Fruit fly (Drosophila melanogaster) whole organism, embryonic: ENCODE data around the gene Tis11.
A peak's percentile ranks its signal among the peaks of the same experiment; 100 is the strongest.

ENCODE experiments used
- CG10209 ChIP-seq: fragments of 200-800 bp; sonication (Bioruptor generic); optimal IDR thresholded peaks from 3 replicates; lab custom pipeline; 2017; ENCODE audit warnings: missing biosample characterization, mild to moderate bottlenecking, missing genetic modification characterization, missing genetic modification reagents
- CG10321 ChIP-seq: fragments of 200-800 bp; sonication (Bioruptor generic); IDR thresholded peaks from 2 replicates; pipeline ENCODE4 v1.3.6; 2022; ENCODE audit warnings: missing biosample characterization, missing genetic modification characterization
- CG10431 ChIP-seq: fragments of 200-800 bp; sonication (Bioruptor generic); optimal IDR thresholded peaks from 3 replicates; lab custom pipeline; 2018; ENCODE audit warnings: missing biosample characterization, mild to moderate bottlenecking, missing genetic modification characterization
- CG10543 ChIP-seq: fragments of 200-800 bp; sonication (Bioruptor generic); optimal IDR thresholded peaks from 3 replicates; lab custom pipeline; 2017; ENCODE audit warnings: missing biosample characterization, mild to moderate bottlenecking, missing genetic modification characterization, moderate library complexity
- CG11093 ChIP-seq: fragments of 200-800 bp; sonication (Bioruptor generic); IDR thresholded peaks from 3 replicates; pipeline ENCODE4 v1.3.6; 2022; ENCODE audit warnings: missing biosample characterization, missing genetic modification characterization
- CG12155 ChIP-seq: fragments of 200-800 bp; sonication (Bioruptor generic); optimal IDR thresholded peaks from 3 replicates; lab custom pipeline; 2016; ENCODE audit warnings: missing biosample characterization, missing genetic modification characterization
- CG12219 ChIP-seq: fragments of 200-800 bp; sonication (Bioruptor generic); optimal IDR thresholded peaks from 3 replicates; lab custom pipeline; 2018; ENCODE audit warnings: missing biosample characterization, mild to moderate bottlenecking, missing genetic modification characterization
- CG1647 ChIP-seq: fragments of 200-800 bp; sonication (Bioruptor generic); optimal IDR thresholded peaks from 3 replicates; lab custom pipeline; 2016; ENCODE audit warnings: missing biosample characterization, missing genetic modification characterization
- CG17612 ChIP-seq: fragments of 200-800 bp; sonication (Bioruptor generic); IDR thresholded peaks from 2 replicates; pipeline ENCODE4 v1.3.6; 2022; ENCODE audit warnings: missing biosample characterization, missing genetic modification characterization
- CG18262 ChIP-seq: fragments of 200-800 bp; optimal IDR thresholded peaks from 3 replicates; lab custom pipeline; 2019; ENCODE audit warnings: missing biosample characterization, mild to moderate bottlenecking, missing genetic modification characterization, moderate library complexity
- CG1832 ChIP-seq: fragments of 200-800 bp; sonication (Bioruptor generic); optimal IDR thresholded peaks from 2 replicates; lab custom pipeline; 2017; ENCODE audit warnings: missing biosample characterization, mild to moderate bottlenecking, missing genetic modification characterization, inconsistent platforms
- CG32767 ChIP-seq: fragments of 200-800 bp; sonication (Bioruptor generic); IDR thresholded peaks from 2 replicates; pipeline ENCODE4 v1.3.6; 2022; ENCODE audit warnings: missing biosample characterization, missing genetic modification characterization
- CG4282 ChIP-seq: fragments of 200-800 bp; sonication (Bioruptor generic); optimal IDR thresholded peaks from 2 replicates; lab custom pipeline; 2016; ENCODE audit warnings: missing biosample characterization, missing genetic modification characterization
- CG6765 ChIP-seq: fragments of 200-800 bp; sonication (Bioruptor generic); optimal IDR thresholded peaks from 3 replicates; lab custom pipeline; 2017; ENCODE audit warnings: missing biosample characterization, mild to moderate bottlenecking, missing genetic modification characterization
- CG6854 ChIP-seq: fragments of 200-800 bp; sonication (Bioruptor generic); optimal IDR thresholded peaks from 3 replicates; lab custom pipeline; 2017; ENCODE audit warnings: missing biosample characterization, mild to moderate bottlenecking, missing genetic modification characterization
- CG9727 ChIP-seq: fragments of 200-800 bp; sonication (Bioruptor generic); optimal IDR thresholded peaks from 3 replicates; lab custom pipeline; 2017; ENCODE audit warnings: missing biosample characterization, mild to moderate bottlenecking, missing genetic modification characterization
- Dfd ChIP-seq, 2 experiments: fragments of >200 bp; optimal IDR thresholded peaks; 2 replicates each; lab custom pipeline; 2017; ENCODE audit warnings: missing biosample characterization in 2 of 2, missing genetic modification characterization in 2 of 2
- Ets97D ChIP-seq: fragments of 200-800 bp; sonication (Bioruptor generic); optimal IDR thresholded peaks from 3 replicates; lab custom pipeline; 2016; ENCODE audit warnings: missing biosample characterization, missing genetic modification characterization
- HLH4C ChIP-seq: fragments of 200-800 bp; sonication (Bioruptor generic); IDR thresholded peaks from 3 replicates; pipeline ENCODE4 v1.3.6; 2022; ENCODE audit warnings: missing biosample characterization, missing genetic modification characterization; ENCODE audit not compliant: partially characterized antibody
- Med ChIP-seq: fragments of 200-800 bp; sonication (Bioruptor generic); peaks from one replicate; lab custom pipeline; 2016; ENCODE audit warnings: missing biosample characterization, missing genetic modification characterization, mild to moderate bottlenecking, inconsistent platforms, moderate library complexity
- NC2β ChIP-seq: fragments of 200-800 bp; sonication (Bioruptor generic); optimal IDR thresholded peaks from 2 replicates; lab custom pipeline; 2016; ENCODE audit warnings: missing biosample characterization, missing genetic modification characterization
- Nf-YA ChIP-seq: fragments of 200-800 bp; sonication (Bioruptor generic); IDR thresholded peaks from 2 replicates; pipeline ENCODE4 v1.3.6; 2022; ENCODE audit warnings: missing biosample characterization, missing genetic modification characterization
- Nf-YB ChIP-seq: fragments of 200-800 bp; sonication (Bioruptor generic); optimal IDR thresholded peaks from 3 replicates; lab custom pipeline; 2019; ENCODE audit warnings: missing biosample characterization, mild to moderate bottlenecking, missing genetic modification characterization, moderate library complexity
- Nf-YC ChIP-seq: fragments of 200-800 bp; optimal IDR thresholded peaks from 3 replicates; lab custom pipeline; 2019; ENCODE audit warnings: missing biosample characterization, mild to moderate bottlenecking, missing genetic modification characterization, moderate library complexity
- Vsx1 ChIP-seq: fragments of 200-800 bp; sonication (Bioruptor generic); optimal IDR thresholded peaks from 2 replicates; lab custom pipeline; 2017; ENCODE audit warnings: missing biosample characterization, mild to moderate bottlenecking, missing genetic modification characterization, missing genetic modification reagents
- ash1 ChIP-seq: fragments of 200-800 bp; sonication (Bioruptor generic); optimal IDR thresholded peaks from 2 replicates; lab custom pipeline; 2018; ENCODE audit warnings: missing biosample characterization, mild to moderate bottlenecking, missing genetic modification characterization
- bigmax ChIP-seq: fragments of 200-800 bp; sonication (Bioruptor generic); optimal IDR thresholded peaks from 2 replicates; lab custom pipeline; 2018; ENCODE audit warnings: missing biosample characterization, mild to moderate bottlenecking, missing genetic modification characterization
- cas ChIP-seq: fragments of 200-800 bp; sonication (Bioruptor generic); IDR thresholded peaks from 2 replicates; pipeline ENCODE4 v1.3.6; 2022; ENCODE audit warnings: missing biosample characterization, missing genetic modification characterization
- disco-r ChIP-seq: fragments of 200-800 bp; sonication (Bioruptor generic); optimal IDR thresholded peaks from 2 replicates; lab custom pipeline; 2016; ENCODE audit warnings: missing biosample characterization, missing genetic modification characterization
- ems ChIP-seq: fragments of 200-800 bp; sonication (Bioruptor generic); optimal IDR thresholded peaks from 3 replicates; lab custom pipeline; 2016; ENCODE audit warnings: missing biosample characterization, missing genetic modification characterization
- ewg ChIP-seq: fragments of 200-800 bp; sonication (Bioruptor generic); optimal IDR thresholded peaks from 3 replicates; lab custom pipeline; 2017; ENCODE audit warnings: mild to moderate bottlenecking, missing biosample characterization, missing genetic modification reagents, missing genetic modification characterization
- exex ChIP-seq: fragments of 200-800 bp; sonication (Bioruptor generic); optimal IDR thresholded peaks from 4 replicates; lab custom pipeline; 2018; ENCODE audit warnings: missing biosample characterization, mild to moderate bottlenecking, missing genetic modification characterization, moderate library complexity
- gsb-n ChIP-seq: fragments of 200-800 bp; sonication (Bioruptor generic); optimal IDR thresholded peaks from 3 replicates; lab custom pipeline; 2018; ENCODE audit warnings: missing biosample characterization, mild to moderate bottlenecking, missing genetic modification characterization
- mld ChIP-seq: fragments of 200-800 bp; sonication (Bioruptor generic); IDR thresholded peaks from 3 replicates; pipeline ENCODE4 v1.3.6; 2022; ENCODE audit warnings: missing biosample characterization, missing genetic modification characterization; ENCODE audit not compliant: partially characterized antibody
- scrt ChIP-seq: fragments of 200-800 bp; sonication (Bioruptor generic); optimal IDR thresholded peaks from 2 replicates; lab custom pipeline; 2018; ENCODE audit warnings: missing biosample characterization, mild to moderate bottlenecking, missing genetic modification characterization, moderate library complexity
- sd ChIP-seq: fragments of 200-800 bp; sonication (Bioruptor generic); optimal IDR thresholded peaks from 3 replicates; lab custom pipeline; 2018; ENCODE audit warnings: missing biosample characterization, mild to moderate bottlenecking, missing genetic modification characterization, moderate library complexity
- sens ChIP-seq: fragments of 200-800 bp; sonication (Bioruptor generic); peaks from one replicate; lab custom pipeline; 2016; ENCODE audit warnings: missing biosample characterization, missing genetic modification characterization
- twi ChIP-seq: fragments of 200-800 bp; optimal IDR thresholded peaks from 2 replicates; lab custom pipeline; 2019; ENCODE audit warnings: missing biosample characterization, mild to moderate bottlenecking, missing genetic modification characterization, moderate library complexity
- unc-4 ChIP-seq: fragments of 200-800 bp; sonication (Bioruptor generic); IDR thresholded peaks from 2 replicates; pipeline ENCODE4 v1.3.6; 2022; ENCODE audit warnings: missing biosample characterization, missing genetic modification characterization; ENCODE audit not compliant: partially characterized antibody
- wdn ChIP-seq: fragments of 200-800 bp; sonication (Bioruptor generic); IDR thresholded peaks from 2 replicates; pipeline ENCODE4 v1.3.6; 2022; ENCODE audit warnings: missing biosample characterization, missing genetic modification characterization

Tis11 gene

DNA sequence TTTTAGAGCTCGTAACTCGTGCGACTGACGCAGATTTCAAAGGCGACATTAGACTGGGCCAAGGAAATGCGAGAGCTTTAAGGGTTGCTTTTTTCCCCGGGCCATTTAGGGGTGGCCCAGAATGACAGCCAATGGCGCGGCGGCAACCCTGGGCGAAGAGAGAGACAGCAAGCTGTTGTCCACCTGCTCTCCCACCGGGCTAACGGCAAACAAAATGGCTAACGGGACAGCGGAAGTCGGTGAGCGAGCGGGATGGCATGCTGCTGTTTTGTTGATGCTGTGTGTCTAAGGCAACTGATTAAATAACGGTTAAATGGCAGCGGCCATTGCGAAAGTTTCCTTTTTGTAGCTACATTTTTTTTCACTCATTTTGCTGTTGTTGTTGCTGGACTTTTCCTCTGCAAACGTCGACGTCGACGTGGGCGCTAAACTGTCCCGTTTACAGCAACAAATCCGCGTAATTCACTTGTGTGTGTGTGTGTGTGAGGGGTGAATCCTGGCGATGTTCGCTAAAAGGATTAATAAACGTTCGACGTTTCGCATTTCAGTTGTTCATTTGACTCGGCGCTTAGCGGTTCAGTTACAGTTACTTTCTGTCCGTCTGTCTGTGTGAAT is 43.4 kb upstream of the Tis11 start, which contains the start of gene CG11085 (continued):
- TF ChIP-seq Vsx1 (no peak), CG12155 (GFP tag; lab: Kevin White, UChicago) (no peak), NC2β (GFP tag; lab: Kevin White, UChicago) (no peak), ash1 (GFP tag; lab: Kevin White, UChicago) (no peak), CG32767 (GFP tag; lab: Robert Waterston, UW) (no peak), CG10209 (no peak), sd (tag; lab: Kevin White, UChicago) (no peak), CG6765 (no peak), disco-r (GFP tag; lab: Kevin White, UChicago) (no peak), CG10543 (no peak), CG1832 (peak; percentile 85), gsb-n (tag; lab: Kevin White, UChicago) (no peak), CG4282 (no peak), Ets97D (GFP tag; lab: Kevin White, UChicago) (peak; percentile 50), bigmax (no peak), CG6854 (GFP tag; lab: Kevin White, UChicago) (no peak), CG12219 (GFP tag; lab: Kevin White, UChicago) (no peak), cas (GFP tag; lab: Robert Waterston, UW) (no peak), exex (no peak), sens (GFP tag; lab: Kevin White, UChicago) (peak; percentile 10), CG17612 (GFP tag; lab: Robert Waterston, UW) (no peak), Nf-YB (GFP tag; lab: Kevin White, UChicago) (peak; percentile 96), Dfd (GFP tag; optimal IDR thresholded peaks at IDR 0.05; lab: Kevin White, UChicago) (no peak), ems (GFP tag; lab: Kevin White, UChicago) (no peak), CG10321 (peak; percentile 89), scrt (no peak), CG11093 (no peak), Nf-YA (GFP tag; lab: Robert Waterston, UW) (peak; percentile 40; the same call in 1 of the 2 replicates), CG9727 (no peak), unc-4 (GFP tag; lab: Robert Waterston, UW) (no peak), CG18262 (tag; lab: Kevin White, UChicago) (no peak), Nf-YC (tag; lab: Kevin White, UChicago) (peak; percentile 97), wdn (no peak), Med (peak; percentile 40), CG10431 (no peak), twi (tag; lab: Kevin White, UChicago) (no peak)

DNA sequence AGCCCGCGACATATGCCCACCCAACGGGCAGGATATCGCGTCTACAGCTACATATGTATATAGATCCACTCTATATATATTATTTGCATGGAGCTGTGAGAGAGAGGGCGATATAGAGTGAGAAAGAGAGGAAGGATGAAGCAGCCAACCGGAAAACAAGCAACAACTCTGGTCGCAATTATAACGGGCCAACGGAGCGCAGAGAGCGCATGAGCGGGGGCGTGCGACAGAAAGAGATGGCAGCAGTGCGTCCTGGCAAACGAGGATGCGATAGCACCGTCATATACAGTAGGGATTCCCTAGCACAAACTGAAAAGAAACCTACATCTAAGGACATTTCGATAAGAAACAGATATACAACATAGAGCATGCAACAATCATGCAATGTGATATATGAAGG is 37.6 kb upstream of the Tis11 start:
- TF ChIP-seq Nf-YC (tag; lab: Kevin White, UChicago) (peak; percentile 91), ewg (GFP tag; lab: Kevin White, UChicago) (peak; percentile 69), HLH4C (no peak), mld (GFP tag; lab: Robert Waterston, UW) (no peak), CG1832 (peak; percentile 40), CG10321 (peak; percentile 77), Nf-YB (GFP tag; lab: Kevin White, UChicago) (peak; percentile 86), CG1647 (GFP tag; lab: Kevin White, UChicago) (no peak)
- TF ChIP-seq, all 482 proteins: peak for 5
